Fruit fly (Drosophila melanogaster) whole organism, embryonic: ENCODE measurements around the gene D1.

ENCODE experiments used
- Atf-2 ChIP-seq: fragments of 200-800 bp; sonication (Bioruptor generic); optimal IDR thresholded peaks from 2 replicates; lab custom pipeline; 2016; ENCODE audit warnings: missing biosample characterization, missing genetic modification characterization
- BEAF-32 ChIP-seq: fragments of 200-800 bp; sonication (Bioruptor generic); optimal IDR thresholded peaks from 3 replicates; lab custom pipeline; 2017; ENCODE audit warnings: missing biosample characterization, missing genetic modification characterization, mild to moderate bottlenecking, moderate library complexity, missing genetic modification reagents
- Bteb2 ChIP-seq: fragments of 200-800 bp; sonication (Bioruptor generic); optimal IDR thresholded peaks from 2 replicates; lab custom pipeline; 2016; ENCODE audit warnings: missing biosample characterization, missing genetic modification characterization
- CG10979 ChIP-seq: fragments of 200-800 bp; sonication (Bioruptor generic); optimal IDR thresholded peaks from 2 replicates; lab custom pipeline; 2018; ENCODE audit warnings: missing biosample characterization, mild to moderate bottlenecking, missing genetic modification characterization, moderate library complexity
- CG11504 ChIP-seq: fragments of 200-800 bp; sonication (Bioruptor generic); optimal IDR thresholded peaks from 3 replicates; lab custom pipeline; 2019; ENCODE audit warnings: missing biosample characterization, mild to moderate bottlenecking, missing genetic modification characterization, moderate library complexity
- CG17359 ChIP-seq: fragments of 200-800 bp; sonication (Bioruptor generic); optimal IDR thresholded peaks from 3 replicates; lab custom pipeline; 2018; ENCODE audit warnings: missing biosample characterization, mild to moderate bottlenecking, missing genetic modification characterization, moderate library complexity
- CG18764 ChIP-seq: fragments of 200-800 bp; sonication (Bioruptor generic); optimal IDR thresholded peaks from 3 replicates; lab custom pipeline; 2016; ENCODE audit warnings: missing biosample characterization, missing genetic modification characterization
- CG30020 ChIP-seq: fragments of 200-800 bp; optimal IDR thresholded peaks from 2 replicates; lab custom pipeline; 2019; ENCODE audit warnings: missing biosample characterization, mild to moderate bottlenecking, missing genetic modification characterization, moderate library complexity
- CG3065 ChIP-seq: fragments of 200-800 bp; sonication (Bioruptor generic); optimal IDR thresholded peaks from 2 replicates; lab custom pipeline; 2016; ENCODE audit warnings: missing biosample characterization, missing genetic modification characterization
- CG31224 ChIP-seq: fragments of 200-800 bp; sonication (Bioruptor generic); IDR thresholded peaks from 2 replicates; pipeline ENCODE4 v1.3.6; 2022; ENCODE audit warnings: missing biosample characterization, missing genetic modification characterization
- CG33557 ChIP-seq: fragments of 200-800 bp; sonication (Bioruptor generic); optimal IDR thresholded peaks from 2 replicates; lab custom pipeline; 2019; ENCODE audit warnings: missing biosample characterization, mild to moderate bottlenecking, missing genetic modification characterization, moderate library complexity
- CG6854 ChIP-seq: fragments of 200-800 bp; sonication (Bioruptor generic); optimal IDR thresholded peaks from 3 replicates; lab custom pipeline; 2017; ENCODE audit warnings: missing biosample characterization, mild to moderate bottlenecking, missing genetic modification characterization
- CG7357 ChIP-seq: fragments of 200-800 bp; sonication (Bioruptor generic); IDR thresholded peaks from 3 replicates; pipeline ENCODE4 v1.3.6; 2022; ENCODE audit warnings: missing biosample characterization, missing genetic modification characterization
- CG8290 ChIP-seq, 3 experiments: fragments of 200-800 bp; sonication (Bioruptor generic); optimal IDR thresholded peaks; 2 replicates each; lab custom pipeline; 2016 to 2019; ENCODE audit warnings: missing biosample characterization in 3 of 3, missing genetic modification characterization in 3 of 3, mild to moderate bottlenecking in 2 of 3, moderate library complexity in 1 of 3
- CG8478 ChIP-seq: fragments of >200 bp; optimal IDR thresholded peaks from 2 replicates; lab custom pipeline; 2018
- ERR ChIP-seq: fragments of 200-800 bp; sonication (Bioruptor generic); optimal IDR thresholded peaks from 2 replicates; lab custom pipeline; 2016; ENCODE audit warnings: missing biosample characterization, missing genetic modification characterization
- Eip74EF ChIP-seq, 2 experiments: fragments of 200-800 bp in 1 of 2; fragments of >200 bp in 1 of 2; sonication (Bioruptor generic) in 1 of 2; optimal IDR thresholded peaks; 2 replicates each; lab custom pipeline; 2017 to 2019; ENCODE audit warnings: missing biosample characterization in 2 of 2, missing genetic modification characterization in 2 of 2, mild to moderate bottlenecking in 1 of 2, moderate library complexity in 1 of 2
- Gsc ChIP-seq: fragments of 200-800 bp; sonication (Bioruptor generic); IDR thresholded peaks from 2 replicates; pipeline ENCODE4 v1.3.6; 2022; ENCODE audit warnings: missing biosample characterization, missing genetic modification characterization
- Gug ChIP-seq: fragments of 200-800 bp; sonication (Bioruptor generic); IDR thresholded peaks from 4 replicates; pipeline ENCODE4 v1.3.6; 2022; ENCODE audit warnings: missing biosample characterization, missing genetic modification characterization
- HLH4C ChIP-seq: fragments of 200-800 bp; sonication (Bioruptor generic); IDR thresholded peaks from 3 replicates; pipeline ENCODE4 v1.3.6; 2022; ENCODE audit warnings: missing biosample characterization, missing genetic modification characterization; ENCODE audit not compliant: partially characterized antibody
- Hey ChIP-seq: fragments of 200-800 bp; sonication (Bioruptor generic); optimal IDR thresholded peaks from 3 replicates; lab custom pipeline; 2018; ENCODE audit warnings: missing biosample characterization, mild to moderate bottlenecking, missing genetic modification characterization
- Hr78 ChIP-seq, 2 experiments: fragments of 200-800 bp in 1 of 2; fragments of >200 bp in 1 of 2; sonication (Bioruptor generic) in 1 of 2; optimal IDR thresholded peaks; 2 replicates each; lab custom pipeline; 2017 to 2019; ENCODE audit warnings: missing biosample characterization in 2 of 2, missing genetic modification characterization in 2 of 2, mild to moderate bottlenecking in 1 of 2, moderate library complexity in 1 of 2
- Myb ChIP-seq: fragments of 200-800 bp; sonication (Bioruptor generic); optimal IDR thresholded peaks from 2 replicates; lab custom pipeline; 2016; ENCODE audit warnings: missing biosample characterization, missing genetic modification characterization
- PHDP ChIP-seq: fragments of 200-800 bp; sonication (Bioruptor generic); optimal IDR thresholded peaks from 3 replicates; lab custom pipeline; 2018; ENCODE audit warnings: missing biosample characterization, mild to moderate bottlenecking, missing genetic modification characterization, moderate library complexity
- Poxn ChIP-seq: fragments of 200-800 bp; sonication (Bioruptor generic); IDR thresholded peaks from 2 replicates; pipeline ENCODE4 v1.3.6; 2022; ENCODE audit warnings: missing biosample characterization, missing genetic modification characterization
- Ptx1 ChIP-seq: fragments of 200-800 bp; sonication (Bioruptor generic); IDR thresholded peaks from 2 replicates; pipeline ENCODE4 v1.3.6; 2022; ENCODE audit warnings: missing biosample characterization, missing genetic modification characterization
- Sox102F ChIP-seq: fragments of 200-800 bp; sonication (Bioruptor generic); optimal IDR thresholded peaks from 2 replicates; lab custom pipeline; 2018; ENCODE audit warnings: missing biosample characterization, mild to moderate bottlenecking, missing genetic modification characterization, moderate library complexity
- Stat92E ChIP-seq, 3 experiments: fragments of >200 bp in 2 of 3; fragments of 200-800 bp in 1 of 3; sonication (Bioruptor generic) in 1 of 3; optimal IDR thresholded peaks; 2 replicates each; lab custom pipeline; 2017 to 2019; ENCODE audit warnings: missing biosample characterization in 3 of 3, missing genetic modification characterization in 3 of 3, mild to moderate bottlenecking in 1 of 3, moderate library complexity in 1 of 3
- Trl ChIP-seq, 3 experiments: fragments of >200 bp in 2 of 3; fragments of 200-800 bp in 1 of 3; sonication (Bioruptor generic) in 1 of 3; optimal IDR thresholded peaks; 2 replicates in 1 of 3; 3 replicates in 2 of 3; lab custom pipeline; 2016 to 2017; ENCODE audit warnings: missing biosample characterization in 1 of 3, missing genetic modification characterization in 1 of 3
- ap ChIP-seq: fragments of 200-800 bp; sonication (Bioruptor generic); IDR thresholded peaks from 2 replicates; pipeline ENCODE4 v1.3.6; 2022; ENCODE audit warnings: missing biosample characterization, missing genetic modification characterization
- bigmax ChIP-seq: fragments of 200-800 bp; sonication (Bioruptor generic); optimal IDR thresholded peaks from 2 replicates; lab custom pipeline; 2018; ENCODE audit warnings: missing biosample characterization, mild to moderate bottlenecking, missing genetic modification characterization
- chif ChIP-seq, 2 experiments: fragments of 200-800 bp; sonication (Bioruptor generic); optimal IDR thresholded peaks; 3 replicates each; lab custom pipeline; 2016; ENCODE audit warnings: missing biosample characterization in 2 of 2, missing genetic modification characterization in 2 of 2
- crp ChIP-seq, 2 experiments: fragments of 200-800 bp; sonication (Bioruptor generic); optimal IDR thresholded peaks; 2 replicates in 1 of 2; 3 replicates in 1 of 2; lab custom pipeline; 2017; ENCODE audit warnings: missing biosample characterization in 2 of 2, missing genetic modification characterization in 2 of 2, mild to moderate bottlenecking in 1 of 2, moderate library complexity in 1 of 2
- dmrt11E ChIP-seq: fragments of 200-800 bp; sonication (Bioruptor generic); optimal IDR thresholded peaks from 3 replicates; lab custom pipeline; 2018; ENCODE audit warnings: missing biosample characterization, mild to moderate bottlenecking, missing genetic modification characterization, moderate library complexity
- ftz-f1 ChIP-seq: fragments of 200-800 bp; sonication (Bioruptor generic); optimal IDR thresholded peaks from 2 replicates; lab custom pipeline; 2016; ENCODE audit warnings: missing biosample characterization, missing genetic modification characterization
- gcm2 ChIP-seq: fragments of 200-800 bp; sonication (Bioruptor generic); optimal IDR thresholded peaks from 2 replicates; lab custom pipeline; 2016; ENCODE audit warnings: missing biosample characterization, missing genetic modification characterization
- knrl ChIP-seq: fragments of 200-800 bp; sonication (Bioruptor generic); IDR thresholded peaks from 3 replicates; pipeline ENCODE4 v1.3.6; 2022; ENCODE audit warnings: missing biosample characterization, missing genetic modification characterization; ENCODE audit not compliant: partially characterized antibody
- lilli ChIP-seq: fragments of 200-800 bp; sonication (Bioruptor generic); optimal IDR thresholded peaks from 3 replicates; lab custom pipeline; 2016; ENCODE audit warnings: missing biosample characterization, missing genetic modification characterization
- lmd ChIP-seq: fragments of 200-800 bp; sonication (Bioruptor generic); IDR thresholded peaks from 2 replicates; pipeline ENCODE4 v1.3.6; 2022; ENCODE audit warnings: missing biosample characterization, missing genetic modification characterization
- mld ChIP-seq: fragments of 200-800 bp; sonication (Bioruptor generic); IDR thresholded peaks from 3 replicates; pipeline ENCODE4 v1.3.6; 2022; ENCODE audit warnings: missing biosample characterization, missing genetic modification characterization; ENCODE audit not compliant: partially characterized antibody
- nerfin-1 ChIP-seq: fragments of 200-800 bp; sonication (Bioruptor generic); optimal IDR thresholded peaks from 3 replicates; lab custom pipeline; 2019; ENCODE audit warnings: missing biosample characterization, mild to moderate bottlenecking, missing genetic modification characterization, moderate library complexity
- prd ChIP-seq, 3 experiments: fragments of >200 bp in 2 of 3; fragments of 200-800 bp in 1 of 3; sonication (Bioruptor generic) in 1 of 3; optimal IDR thresholded peaks in 2 of 3; IDR thresholded peaks in 1 of 3; 2 replicates in 2 of 3; 3 replicates in 1 of 3; pipeline versions ENCODE4 v1.3.6 to Lab custom; 2017 to 2022; ENCODE audit warnings: missing biosample characterization in 1 of 3, missing genetic modification characterization in 1 of 3
- ranshi ChIP-seq: fragments of 200-800 bp; sonication (Bioruptor generic); IDR thresholded peaks from 2 replicates; pipeline ENCODE4 v1.3.6; 2022; ENCODE audit warnings: missing biosample characterization, missing genetic modification characterization
- rib ChIP-seq: fragments of 200-800 bp; sonication (Bioruptor generic); IDR thresholded peaks from 2 replicates; pipeline ENCODE4 v1.3.6; 2022; ENCODE audit warnings: missing biosample characterization, missing genetic modification characterization
- usp ChIP-seq: fragments of >200 bp; optimal IDR thresholded peaks from 2 replicates; lab custom pipeline; 2017; ENCODE audit warnings: missing biosample characterization, missing genetic modification characterization
- zen2 ChIP-seq: fragments of 200-800 bp; sonication (Bioruptor generic); IDR thresholded peaks from 3 replicates; pipeline ENCODE4 v1.3.6; 2022; ENCODE audit warnings: missing biosample characterization, missing genetic modification characterization; ENCODE audit not compliant: partially characterized antibody

D1 gene

dm6 chr3R:9220064-9220864 lies 20.2 kb downstream of the D1 start (continued):
- TF ChIP-seq CG6854 (GFP tag; lab: Kevin White, UChicago) (peak; percentile 15), ftz-f1 (GFP tag; lab: Kevin White, UChicago) (peak; percentile 63), mld (no peak), Hr78 (GFP tag; optimal IDR thresholded peaks at IDR 0.05; lab: Kevin White, UChicago) (peak in 1 of 2 experiments; percentile 22), ap (GFP tag; lab: Robert Waterston, UW) (no peak), nerfin-1 (tag; lab: Kevin White, UChicago) (no peak), chif (GFP tag; optimal IDR thresholded peaks at IDR 0.05; lab: Kevin White, UChicago) (peak; percentile 35 to 45), CG8478 (lab: Kevin White, UChicago) (no peak), CG31224 (GFP tag; lab: Robert Waterston, UW) (peak; percentile 54; the same call in 1 of the 2 replicates), CG10979 (tag; lab: Kevin White, UChicago) (no peak), gcm2 (no peak), Stat92E (GFP tag; optimal IDR thresholded peaks at IDR 0.05; lab: Kevin White, UChicago) (no peak), BEAF-32 (GFP tag; lab: Kevin White, UChicago) (no peak), zen2 (no peak), Ptx1 (0 out of 2 replicates have a peak, but pooled peaks have one; percentile 36), HLH4C (GFP tag; lab: Robert Waterston, UW) (no peak), prd (optimal IDR thresholded peaks at IDR 0.05; lab: Kevin White, UChicago) (no peak), prd (GFP tag; IDR thresholded peaks at IDR 0.05; lab: Robert Waterston, UW) (peak; percentile 49; the same call in 1 of the 3 replicates), knrl (GFP tag; lab: Robert Waterston, UW) (no peak), Poxn (GFP tag; lab: Robert Waterston, UW) (no peak), bigmax (peak; percentile 24), rib (GFP tag; lab: Robert Waterston, UW) (peak; percentile 66; the same call in 1 of the 2 replicates), CG11504 (tag; lab: Kevin White, UChicago) (peak; percentile 42), dmrt11E (tag; lab: Kevin White, UChicago) (peak; percentile 16), Gug (GFP tag; lab: Robert Waterston, UW) (peak; percentile 32; the same call in 1 of the 4 replicates), usp (GFP tag; lab: Kevin White, UChicago) (no peak), CG17359 (tag; lab: Kevin White, UChicago) (peak; percentile 28), CG8290 (GFP tag; optimal IDR thresholded peaks at IDR 0.05; lab: Kevin White, UChicago) (no peak), CG8290 (tag; optimal IDR thresholded peaks at IDR 0.05; lab: Kevin White, UChicago) (no peak), lmd (GFP tag; lab: Robert Waterston, UW) (peak; percentile 55; the same call in 1 of the 2 replicates), Sox102F (peak; percentile 31), crp (GFP tag; optimal IDR thresholded peaks at IDR 0.05; lab: Kevin White, UChicago) (no peak), Atf-2 (GFP tag; lab: Kevin White, UChicago) (peak; percentile 18), ranshi (GFP tag; lab: Robert Waterston, UW) (peak; percentile 40; the same call in 1 of the 2 replicates), Bteb2 (GFP tag; lab: Kevin White, UChicago) (peak; percentile 38), CG33557 (GFP tag; lab: Kevin White, UChicago) (no peak), Hey (no peak), Eip74EF (GFP tag; optimal IDR thresholded peaks at IDR 0.05; lab: Kevin White, UChicago) (no peak), Trl (optimal IDR thresholded peaks at IDR 0.05; lab: Kevin White, UChicago) (peak; percentile 73 to 95), Trl (GFP tag; optimal IDR thresholded peaks at IDR 0.05; lab: Kevin White, UChicago) (peak; percentile 7), lilli (GFP tag; lab: Kevin White, UChicago) (peak; percentile 74), CG3065 (GFP tag; lab: Kevin White, UChicago) (no peak), PHDP (tag; lab: Kevin White, UChicago) (peak; percentile 59), ERR (no peak), CG30020 (tag; lab: Kevin White, UChicago) (no peak), Gsc (GFP tag; lab: Robert Waterston, UW) (no peak), CG18764 (no peak), Myb (GFP tag; lab: Kevin White, UChicago) (peak; percentile 12), CG7357 (GFP tag; lab: Robert Waterston, UW) (0 out of 3 replicates have a peak, but pooled peaks have one; percentile 19)
